Fruit fly (Drosophila melanogaster) whole organism, adult: Measurements from ENCODE around the gene Glut1.
A peak's percentile ranks its signal among the peaks of the same experiment; 100 is the strongest.
"Not testable (repeated sequence)": the region's sequence is repeated elsewhere in the genome, so short reads cannot be mapped to it uniquely, and the experiment has no call there.

ENCODE experiments used
- CG11617 ChIP-seq: fragments of 200-800 bp; sonication (Bioruptor generic); optimal IDR thresholded peaks from 2 replicates; lab custom pipeline; 2017; ENCODE audit warnings: mild to moderate bottlenecking, missing biosample characterization, missing genetic modification reagents, missing genetic modification characterization
- CG12768 ChIP-seq: fragments of 200-800 bp; sonication (Bioruptor generic); optimal IDR thresholded peaks from 2 replicates; lab custom pipeline; 2017; ENCODE audit warnings: missing biosample characterization, missing genetic modification characterization, mild to moderate bottlenecking, moderate library complexity, missing genetic modification reagents
- CG14711 ChIP-seq: fragments of 200-800 bp; sonication (Bioruptor generic); optimal IDR thresholded peaks from 2 replicates; lab custom pipeline; 2018; ENCODE audit warnings: missing biosample characterization, mild to moderate bottlenecking, missing genetic modification characterization, moderate library complexity
- CG1620 ChIP-seq: fragments of 200-800 bp; sonication (Bioruptor generic); optimal IDR thresholded peaks from 2 replicates; lab custom pipeline; 2016; ENCODE audit warnings: missing biosample characterization, missing genetic modification characterization
- CG33017 ChIP-seq: fragments of 200-800 bp; sonication (Bioruptor generic); optimal IDR thresholded peaks from 2 replicates; lab custom pipeline; 2018; ENCODE audit warnings: missing biosample characterization, mild to moderate bottlenecking, missing genetic modification characterization, moderate library complexity
- CG5204 ChIP-seq: fragments of 200-800 bp; sonication (Bioruptor generic); optimal IDR thresholded peaks from 2 replicates; lab custom pipeline; 2016; ENCODE audit warnings: missing biosample characterization, missing genetic modification characterization
- CG7045 ChIP-seq: fragments of 200-800 bp; sonication (Bioruptor generic); optimal IDR thresholded peaks from 2 replicates; lab custom pipeline; 2017; ENCODE audit warnings: missing biosample characterization, mild to moderate bottlenecking, missing genetic modification characterization
- CG7101 ChIP-seq: fragments of 200-800 bp; sonication (Bioruptor generic); optimal IDR thresholded peaks from 2 replicates; lab custom pipeline; 2018; ENCODE audit warnings: missing biosample characterization, mild to moderate bottlenecking, missing genetic modification characterization, moderate library complexity
- Clk ChIP-seq: fragments of 200-800 bp; sonication (Bioruptor generic); optimal IDR thresholded peaks from 2 replicates; lab custom pipeline; 2017; ENCODE audit warnings: missing biosample characterization, missing genetic modification characterization
- Crg-1 ChIP-seq: fragments of 200-800 bp; sonication (Bioruptor generic); optimal IDR thresholded peaks from 2 replicates; lab custom pipeline; 2016; ENCODE audit warnings: missing biosample characterization, missing genetic modification characterization
- Hr96 ChIP-seq: fragments of 200-800 bp; sonication (Bioruptor generic); optimal IDR thresholded peaks from 2 replicates; lab custom pipeline; 2016; ENCODE audit warnings: missing biosample characterization, missing genetic modification characterization
- Mnt ChIP-seq: fragments of 200-800 bp; sonication (Bioruptor generic); optimal IDR thresholded peaks from 2 replicates; lab custom pipeline; 2016; ENCODE audit warnings: missing biosample characterization, mild to moderate bottlenecking, missing genetic modification characterization
- bab1 ChIP-seq: fragments of 200-800 bp; sonication (Bioruptor generic); optimal IDR thresholded peaks from 3 replicates; lab custom pipeline; 2019; ENCODE audit warnings: missing biosample characterization, mild to moderate bottlenecking, missing genetic modification characterization, moderate library complexity
- cic ChIP-seq: fragments of 200-800 bp; sonication (Bioruptor generic); optimal IDR thresholded peaks from 2 replicates; lab custom pipeline; 2017; ENCODE audit warnings: missing biosample characterization, mild to moderate bottlenecking, missing genetic modification characterization, moderate library complexity
- cnc ChIP-seq, 2 experiments: fragments of >200 bp; optimal IDR thresholded peaks; 2 replicates each; lab custom pipeline; 2017
- kay ChIP-seq: fragments of 200-800 bp; sonication (Bioruptor generic); peaks from one replicate; lab custom pipeline; 2016; ENCODE audit warnings: missing biosample characterization, missing genetic modification characterization, borderline replicate concordance
- ovo ChIP-seq: fragments of 200-800 bp; sonication (Bioruptor generic); optimal IDR thresholded peaks from 2 replicates; lab custom pipeline; 2016; ENCODE audit warnings: missing biosample characterization, missing genetic modification characterization
- pad ChIP-seq: fragments of 200-800 bp; sonication (Bioruptor generic); optimal IDR thresholded peaks from 3 replicates; lab custom pipeline; 2017; ENCODE audit warnings: missing biosample characterization, missing genetic modification characterization, mild to moderate bottlenecking, moderate library complexity, missing genetic modification reagents
- tj ChIP-seq: fragments of 200-800 bp; sonication (Bioruptor generic); optimal IDR thresholded peaks from 3 replicates; lab custom pipeline; 2017; ENCODE audit warnings: missing biosample characterization, mild to moderate bottlenecking, missing genetic modification characterization, moderate library complexity
- toe ChIP-seq: fragments of 200-800 bp; sonication (Bioruptor generic); optimal IDR thresholded peaks from 2 replicates; lab custom pipeline; 2016; ENCODE audit warnings: missing biosample characterization, missing genetic modification characterization

Gene Glut1

DNA sequence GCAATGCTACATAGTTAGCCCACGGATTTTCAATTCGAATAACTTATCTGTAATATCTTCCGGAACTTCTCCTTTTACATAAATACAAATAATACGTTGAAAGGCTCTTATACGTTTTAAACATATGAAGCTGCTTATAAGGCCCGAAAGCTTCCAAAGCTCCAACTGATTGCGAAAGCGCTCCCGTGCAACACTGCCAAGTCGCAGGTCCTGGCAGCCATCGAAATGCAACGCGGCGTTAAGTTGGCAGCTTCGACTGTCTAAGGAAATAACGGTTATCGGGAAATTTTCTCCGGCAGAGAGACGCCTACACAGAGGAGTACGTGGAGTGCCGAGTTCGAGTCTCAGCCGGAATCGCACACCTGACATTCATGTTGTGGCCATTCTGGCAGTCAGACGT lies at the start of gene Glut1:
TSS of gene Glut1 (plus strand) at position 393 of the 400 bp plus-strand sequence.
- TF ChIP-seq CG12768 (GFP tag; lab: Kevin White, UChicago) = no peak
- TF ChIP-seq kay (GFP tag; lab: Kevin White, UChicago) = no peak
- TF ChIP-seq Mnt (GFP tag; lab: Kevin White, UChicago) = no peak
- TF ChIP-seq Clk = no peak
- no peak for TF ChIP-seq Hr96 (GFP tag; lab: Kevin White, UChicago)
- no peak for TF ChIP-seq CG14711 (tag; lab: Kevin White, UChicago)
- TF ChIP-seq toe (GFP tag; lab: Kevin White, UChicago) = no peak
- no peak for TF ChIP-seq bab1 (GFP tag; lab: Kevin White, UChicago)
- TF ChIP-seq cic (GFP tag; lab: Kevin White, UChicago) = no peak
- no peak for TF ChIP-seq pad (GFP tag; lab: Kevin White, UChicago)
- TF ChIP-seq CG11617 = no peak
- no peak for TF ChIP-seq cnc (optimal IDR thresholded peaks at IDR 0.05; lab: Kevin White, UChicago)
- TF ChIP-seq Crg-1 (GFP tag; lab: Kevin White, UChicago) = no peak
- no peak for TF ChIP-seq CG7101 (tag; lab: Kevin White, UChicago)
- TF ChIP-seq CG5204 (GFP tag; lab: Kevin White, UChicago) = no peak

DNA sequence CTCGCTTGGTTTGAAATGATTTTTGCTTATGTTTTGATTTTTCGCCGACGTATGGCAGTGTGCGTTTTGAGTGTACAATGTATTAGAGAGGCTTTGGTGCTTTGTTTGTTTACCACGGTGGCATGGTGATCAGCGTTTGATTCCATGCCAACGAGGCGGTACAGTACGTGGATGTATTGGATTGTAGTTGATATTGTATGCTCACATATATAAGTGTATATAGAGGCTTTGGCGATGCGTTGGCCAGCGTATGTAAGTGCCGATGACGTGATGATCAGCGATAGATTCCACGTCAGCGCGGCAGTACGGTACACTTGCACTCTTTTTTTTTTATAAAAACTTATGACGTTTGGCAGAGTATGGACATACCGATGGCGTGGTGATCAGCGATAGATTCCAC lies 48.8 kb upstream of the Glut1 start, which contains the start of gene CG12502:
TSS of gene CG12502 (plus strand) at position 301 of the 400 bp plus-strand sequence.
- TF ChIP-seq CG5204 (GFP tag; lab: Kevin White, UChicago); CG12768 (GFP tag; lab: Kevin White, UChicago); Clk: not testable (repeated sequence)

DNA sequence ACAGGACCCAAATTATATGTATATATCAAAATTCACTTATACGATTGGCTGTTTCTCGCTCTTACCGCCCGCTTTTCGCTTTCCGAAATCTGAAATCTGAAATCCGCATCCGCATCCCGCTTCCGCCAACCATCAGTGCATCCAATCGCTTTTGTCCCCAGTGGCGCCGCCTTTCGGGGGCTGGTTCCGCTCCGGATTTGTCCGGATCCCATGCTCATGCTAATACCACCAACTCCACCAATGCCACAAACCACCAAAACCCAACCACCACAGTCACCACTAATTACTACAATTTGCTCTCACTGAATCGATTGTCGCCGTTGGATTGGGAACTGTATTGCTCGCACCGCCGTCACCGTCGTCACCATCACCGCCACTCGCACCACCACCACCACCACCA lies 45.1 kb upstream of the Glut1 start:
- no peak for TF ChIP-seq CG1620 (GFP tag; lab: Kevin White, UChicago)
- no peak for TF ChIP-seq CG12768 (GFP tag; lab: Kevin White, UChicago)
- no peak for TF ChIP-seq Mnt (GFP tag; lab: Kevin White, UChicago)

DNA sequence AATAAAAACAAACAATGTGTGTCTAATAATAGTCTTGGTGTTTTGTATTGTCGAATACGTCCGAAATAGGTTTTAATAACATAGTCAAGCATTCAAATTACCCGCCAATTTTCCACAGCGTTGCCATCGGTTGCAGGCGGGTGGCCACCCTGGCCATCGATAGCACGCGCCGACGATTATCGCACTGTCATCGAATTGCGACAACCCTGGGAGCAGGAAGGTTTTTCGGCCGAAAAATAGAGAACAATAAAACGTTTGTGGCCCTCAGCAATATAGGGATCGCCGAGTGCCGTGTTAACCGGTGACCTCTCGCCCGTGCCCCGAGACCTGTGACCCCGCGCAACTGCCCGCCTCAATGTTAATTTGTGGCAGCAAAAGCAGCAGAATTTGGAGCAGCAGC lies 42.2 kb upstream of the Glut1 start, which contains the start of gene Usp10:
TSS of gene Usp10 (plus strand) at position 187 of the 400 bp plus-strand sequence.
- TF ChIP-seq CG7045 (GFP tag; lab: Kevin White, UChicago) = no peak
- peak; percentile 43 for TF ChIP-seq cic (GFP tag; lab: Kevin White, UChicago)
- TF ChIP-seq pad (GFP tag; lab: Kevin White, UChicago) = no peak
- peak; percentile 53 for TF ChIP-seq tj (GFP tag; lab: Kevin White, UChicago)
- no peak for TF ChIP-seq ovo (GFP tag; lab: Kevin White, UChicago)
- no peak for TF ChIP-seq CG11617
- no peak for TF ChIP-seq kay (GFP tag; lab: Kevin White, UChicago)
- TF ChIP-seq CG1620 (GFP tag; lab: Kevin White, UChicago) = no peak
- no peak for TF ChIP-seq Crg-1 (GFP tag; lab: Kevin White, UChicago)
- no peak for TF ChIP-seq CG12768 (GFP tag; lab: Kevin White, UChicago)
- TF ChIP-seq CG7101 (tag; lab: Kevin White, UChicago) = no peak
- TF ChIP-seq cnc (optimal IDR thresholded peaks at IDR 0.05; lab: Kevin White, UChicago) = peak; percentile 60 to 92
- no peak for TF ChIP-seq Clk
- no peak for TF ChIP-seq Hr96 (GFP tag; lab: Kevin White, UChicago)
- TF ChIP-seq CG5204 (GFP tag; lab: Kevin White, UChicago) = no peak
- peak; percentile 48 for TF ChIP-seq Mnt (GFP tag; lab: Kevin White, UChicago)
- no peak for TF ChIP-seq toe (GFP tag; lab: Kevin White, UChicago)
- no peak for TF ChIP-seq CG33017
- peak; percentile 99 for TF ChIP-seq CG14711 (tag; lab: Kevin White, UChicago)
- TF ChIP-seq bab1 (GFP tag; lab: Kevin White, UChicago) = peak; percentile 19

DNA sequence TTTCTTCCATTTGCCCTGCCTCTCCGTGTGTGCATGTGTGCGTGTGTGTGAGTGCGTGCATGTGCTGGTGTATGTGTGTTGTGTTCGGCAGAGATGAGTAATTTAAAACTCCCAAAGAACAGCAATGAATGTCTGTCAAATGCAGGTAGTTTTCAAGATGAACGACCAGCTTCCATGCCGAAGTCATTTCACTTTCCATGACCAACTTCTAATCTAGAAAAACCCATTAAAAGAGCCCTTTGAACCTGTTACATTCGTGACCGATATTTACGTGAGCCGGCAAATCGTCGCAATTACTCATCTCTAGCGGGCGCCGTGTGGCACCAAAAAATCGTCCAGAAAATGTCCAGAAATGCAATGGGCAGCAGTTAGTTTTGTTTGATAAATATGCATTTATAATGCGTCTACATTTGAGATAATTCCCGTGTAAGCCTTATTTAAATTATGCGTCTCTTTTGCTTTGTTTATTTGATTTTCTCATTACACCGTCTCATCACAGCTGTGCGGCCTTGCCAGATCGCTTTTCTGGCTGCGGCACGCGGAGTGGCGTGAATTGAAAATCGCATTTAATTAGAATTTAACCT lies 41.4 kb upstream of the Glut1 start:
- TF ChIP-seq Clk (no peak), ovo (GFP tag; lab: Kevin White, UChicago) (no peak), bab1 (GFP tag; lab: Kevin White, UChicago) (no peak), cic (GFP tag; lab: Kevin White, UChicago) (no peak), Crg-1 (GFP tag; lab: Kevin White, UChicago) (peak; percentile 35), CG12768 (GFP tag; lab: Kevin White, UChicago) (peak; percentile 28), CG33017 (peak; percentile 15), Mnt (GFP tag; lab: Kevin White, UChicago) (peak; percentile 55), Hr96 (GFP tag; lab: Kevin White, UChicago) (peak; percentile 57), CG11617 (peak; percentile 47), tj (GFP tag; lab: Kevin White, UChicago) (peak; percentile 22), CG7101 (tag; lab: Kevin White, UChicago) (peak; percentile 21), CG7045 (GFP tag; lab: Kevin White, UChicago) (no peak), CG14711 (tag; lab: Kevin White, UChicago) (peak; percentile 30), CG1620 (GFP tag; lab: Kevin White, UChicago) (peak; percentile 10), CG5204 (GFP tag; lab: Kevin White, UChicago) (no peak), kay (GFP tag; lab: Kevin White, UChicago) (no peak), pad (GFP tag; lab: Kevin White, UChicago) (peak; percentile 1), toe (GFP tag; lab: Kevin White, UChicago) (peak; percentile 75), cnc (optimal IDR thresholded peaks at IDR 0.05; lab: Kevin White, UChicago) (no peak)
